Fruit fly (Drosophila melanogaster) whole organism, pupa: Measurements from ENCODE around the gene Mcr.
A peak's percentile ranks its signal among the peaks of the same experiment; 100 is the strongest.

Source experiments
- CG10348 ChIP-seq: fragments of 200-800 bp; sonication (Bioruptor generic); IDR thresholded peaks from 2 replicates; pipeline ENCODE4 v1.3.6; 2022; ENCODE audit warnings: missing biosample characterization, missing genetic modification characterization
- CG12605 ChIP-seq: fragments of 200-800 bp; sonication (Bioruptor generic); IDR thresholded peaks from 2 replicates; pipeline ENCODE4 v1.3.6; 2022; ENCODE audit warnings: missing biosample characterization, missing genetic modification characterization
- CG13204 ChIP-seq: fragments of 200-800 bp; sonication (Bioruptor generic); optimal IDR thresholded peaks from 2 replicates; lab custom pipeline; 2018; ENCODE audit warnings: missing biosample characterization, mild to moderate bottlenecking, missing genetic modification characterization, moderate library complexity
- CG14655 ChIP-seq: fragments of 200-800 bp; sonication (Bioruptor generic); optimal IDR thresholded peaks from 3 replicates; lab custom pipeline; 2017; ENCODE audit warnings: mild to moderate bottlenecking, missing biosample characterization, missing genetic modification reagents, missing genetic modification characterization
- CG15710 ChIP-seq: fragments of 200-800 bp; sonication (Bioruptor generic); optimal IDR thresholded peaks from 2 replicates; lab custom pipeline; 2018; ENCODE audit warnings: missing biosample characterization, mild to moderate bottlenecking, missing genetic modification characterization, moderate library complexity
- CG17806 ChIP-seq: fragments of 200-800 bp; sonication (Bioruptor generic); optimal IDR thresholded peaks from 2 replicates; lab custom pipeline; 2018; ENCODE audit warnings: missing biosample characterization, mild to moderate bottlenecking, missing genetic modification characterization, moderate library complexity
- CG32121 ChIP-seq: fragments of 200-800 bp; sonication (Bioruptor generic); IDR thresholded peaks from 2 replicates; pipeline ENCODE4 v1.3.6; 2022; ENCODE audit warnings: missing biosample characterization, missing genetic modification characterization
- CG34367 ChIP-seq: fragments of 200-800 bp; sonication (Bioruptor generic); optimal IDR thresholded peaks from 2 replicates; lab custom pipeline; 2018; ENCODE audit warnings: missing biosample characterization, mild to moderate bottlenecking, missing genetic modification characterization
- CG4496 ChIP-seq: fragments of 200-800 bp; sonication (Bioruptor generic); IDR thresholded peaks from 3 replicates; pipeline ENCODE4 v1.3.6; 2022; ENCODE audit warnings: missing biosample characterization, missing genetic modification characterization
- CG8159 ChIP-seq: fragments of 200-800 bp; sonication (Bioruptor generic); optimal IDR thresholded peaks from 3 replicates; lab custom pipeline; 2018; ENCODE audit warnings: missing biosample characterization, mild to moderate bottlenecking, missing genetic modification characterization, moderate library complexity
- CG8301 ChIP-seq: fragments of 200-800 bp; sonication (Bioruptor generic); optimal IDR thresholded peaks from 2 replicates; lab custom pipeline; 2018; ENCODE audit warnings: missing biosample characterization, mild to moderate bottlenecking, missing genetic modification characterization
- CG9948 ChIP-seq: fragments of 200-800 bp; sonication (Bioruptor generic); optimal IDR thresholded peaks from 2 replicates; lab custom pipeline; 2018; ENCODE audit warnings: missing biosample characterization, mild to moderate bottlenecking, missing genetic modification characterization, moderate library complexity
- D1 ChIP-seq: fragments of 200-800 bp; sonication (Bioruptor generic); optimal IDR thresholded peaks from 2 replicates; lab custom pipeline; 2018; ENCODE audit warnings: missing biosample characterization, mild to moderate bottlenecking, missing genetic modification characterization, moderate library complexity
- EcR ChIP-seq: fragments of 200-800 bp; sonication (Bioruptor generic); optimal IDR thresholded peaks from 3 replicates; lab custom pipeline; 2019; ENCODE audit warnings: missing biosample characterization, missing genetic modification characterization, mild to moderate bottlenecking, moderate library complexity, missing genetic modification reagents
- Ets98B ChIP-seq: fragments of 200-800 bp; sonication (Bioruptor generic); IDR thresholded peaks from 2 replicates; pipeline ENCODE4 v1.3.6; 2022; ENCODE audit warnings: missing biosample characterization, missing genetic modification characterization
- Pif1A ChIP-seq: fragments of 200-800 bp; sonication (Bioruptor generic); optimal IDR thresholded peaks from 3 replicates; lab custom pipeline; 2016; ENCODE audit warnings: missing biosample characterization, missing genetic modification characterization
- Pif1B ChIP-seq: fragments of 200-800 bp; sonication (Bioruptor generic); optimal IDR thresholded peaks from 3 replicates; lab custom pipeline; 2016; ENCODE audit warnings: missing biosample characterization, missing genetic modification characterization
- Snoo ChIP-seq: fragments of 200-800 bp; sonication (Bioruptor generic); optimal IDR thresholded peaks from 3 replicates; lab custom pipeline; 2017; ENCODE audit warnings: missing biosample characterization, mild to moderate bottlenecking, missing genetic modification characterization, inconsistent platforms
- fd96Ca ChIP-seq: fragments of 200-800 bp; sonication (Bioruptor generic); IDR thresholded peaks from 3 replicates; pipeline ENCODE4 v1.3.6; 2022; ENCODE audit warnings: missing biosample characterization, missing genetic modification characterization
- gl ChIP-seq: fragments of 200-800 bp; sonication (Bioruptor generic); optimal IDR thresholded peaks from 2 replicates; lab custom pipeline; 2018; ENCODE audit warnings: missing biosample characterization, mild to moderate bottlenecking, missing genetic modification characterization
- rn ChIP-seq: fragments of 200-800 bp; sonication (Bioruptor generic); IDR thresholded peaks from 2 replicates; pipeline ENCODE4 v1.3.6; 2022; ENCODE audit warnings: missing biosample characterization, missing genetic modification characterization

Mcr gene

DNA sequence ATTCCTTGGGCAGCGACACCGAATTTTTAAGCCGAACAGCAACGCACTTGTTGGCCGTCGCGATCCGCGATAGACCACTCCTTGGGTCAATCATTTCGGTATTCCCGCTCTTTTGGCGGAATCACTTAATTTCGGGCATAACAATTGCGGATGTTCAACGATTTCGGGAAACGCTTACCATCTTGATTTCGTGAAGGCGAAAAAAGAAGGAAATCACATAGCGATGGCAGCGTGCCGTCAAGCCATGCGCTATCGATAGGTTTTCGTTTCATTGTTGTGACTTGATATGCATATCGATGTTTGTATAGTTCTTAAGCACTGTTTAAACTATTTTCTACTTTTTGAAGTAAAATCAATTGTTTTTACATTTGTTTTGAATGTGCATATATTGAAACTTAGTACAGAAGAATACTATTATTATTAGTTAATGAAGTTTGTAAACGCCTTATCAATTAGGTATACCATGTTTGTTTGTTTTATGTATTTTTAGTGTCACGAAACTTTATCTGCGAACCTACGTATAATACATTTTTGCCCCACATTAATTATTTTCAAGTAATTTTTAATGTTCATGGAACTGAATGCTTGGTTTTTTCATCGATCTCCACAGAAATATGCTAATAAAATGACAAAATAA, 40.0 kb downstream of the Mcr start, which contains the start of gene RpL36A:
Gene RpL36A (minus strand): TSS at position 265 of the 637 bp plus-strand sequence.
- peak; percentile 18 for TF ChIP-seq CG8159 (tag; lab: Kevin White, UChicago)
- no peak for TF ChIP-seq CG13204
- peak; percentile 12 for TF ChIP-seq CG34367 (tag; lab: Kevin White, UChicago)
- no peak for TF ChIP-seq Pif1A (GFP tag; lab: Kevin White, UChicago)
- peak; percentile 34 for TF ChIP-seq CG15710 (tag; lab: Kevin White, UChicago)
- TF ChIP-seq CG8301 (tag; lab: Kevin White, UChicago): no peak
- peak; percentile 33 for TF ChIP-seq gl
- TF ChIP-seq fd96Ca (GFP tag; lab: Robert Waterston, UW): peak; percentile 34; the same call in 1 of the 3 replicates
- TF ChIP-seq Ets98B (GFP tag; lab: Robert Waterston, UW): peak; percentile 28; the same call in 1 of the 2 replicates
- TF ChIP-seq Snoo (tag; lab: Kevin White, UChicago): peak; percentile 6

DNA sequence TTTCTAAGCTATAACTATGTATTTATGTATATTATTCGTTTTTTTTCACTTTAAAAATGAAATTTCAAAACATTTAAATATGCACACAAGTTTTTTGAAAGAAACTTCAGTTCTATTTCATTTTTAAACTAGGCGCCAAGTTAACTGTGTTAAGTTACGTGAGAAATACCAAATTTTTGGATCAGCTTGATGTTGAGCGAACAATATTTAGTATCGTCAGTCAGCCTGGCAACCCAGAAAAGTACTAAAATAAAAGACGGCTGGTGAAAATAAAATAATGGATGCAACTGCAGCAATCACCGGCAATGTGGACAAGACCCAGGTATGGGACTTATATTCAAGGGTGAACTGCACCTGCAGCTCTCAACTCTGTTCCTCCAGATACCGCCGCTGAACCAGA, 41.9 kb downstream of the Mcr start, which contains the start of gene CCDC53:
Gene CCDC53 (plus strand): TSS at position 235 of the 400 bp plus-strand sequence.
- TF ChIP-seq CG34367 (tag; lab: Kevin White, UChicago): no peak

DNA sequence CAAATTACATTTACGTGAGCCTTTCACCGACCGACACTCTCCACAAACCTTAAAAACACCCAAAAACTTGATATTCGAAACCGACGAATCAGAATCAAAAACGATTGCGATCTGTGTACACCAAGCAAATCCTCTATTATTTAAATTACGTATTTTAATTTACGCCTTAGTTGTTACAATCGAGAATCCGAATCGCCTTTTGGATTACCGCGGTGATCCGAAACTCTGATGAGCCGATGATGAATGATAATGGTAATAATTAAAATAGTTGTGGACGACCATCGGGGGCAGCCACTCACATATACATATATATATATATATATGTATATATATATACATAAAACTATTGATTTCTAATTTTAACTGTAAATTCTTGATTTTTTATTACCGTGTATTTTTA, 43.1 kb downstream of the Mcr start, which contains the start of gene CG7367:
Gene CG7367 (minus strand): TSS at position 101 of the 400 bp plus-strand sequence.
- TF ChIP-seq CG12605 (GFP tag; lab: Robert Waterston, UW) (no peak), CG34367 (tag; lab: Kevin White, UChicago) (no peak)

DNA sequence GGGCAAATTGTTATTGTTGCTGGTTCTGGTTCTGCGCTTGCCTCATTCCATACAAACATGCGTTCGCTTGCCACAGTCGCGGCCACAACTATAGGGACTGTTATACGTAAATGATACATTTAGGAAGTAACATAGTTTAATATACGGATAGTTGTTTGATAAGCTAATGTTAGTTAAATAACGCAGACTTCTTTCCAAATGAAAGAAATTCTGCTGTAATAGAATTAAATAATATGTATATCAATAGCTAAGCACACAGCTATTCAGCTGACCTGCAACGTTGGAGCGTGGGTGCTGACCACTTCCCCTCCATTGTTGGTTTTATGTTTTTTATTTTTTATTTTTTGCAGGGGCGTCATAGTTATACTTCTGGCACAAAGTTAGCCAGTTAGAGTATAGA, 48.0 kb downstream of the Mcr start:
- no peak for TF ChIP-seq CG14655 (GFP tag; lab: Kevin White, UChicago)
- TF ChIP-seq CG15710 (tag; lab: Kevin White, UChicago): peak; percentile 57
- peak; percentile 53 for TF ChIP-seq CG17806 (tag; lab: Kevin White, UChicago)
- no peak for TF ChIP-seq CG13204
- peak; percentile 82 for TF ChIP-seq Ets98B (GFP tag; lab: Robert Waterston, UW)
- peak; percentile 18 for TF ChIP-seq Pif1B
- TF ChIP-seq fd96Ca (GFP tag; lab: Robert Waterston, UW): peak; percentile 75
- 0 out of 2 replicates have a peak, but pooled peaks have one; percentile 13 for TF ChIP-seq rn
- TF ChIP-seq CG34367 (tag; lab: Kevin White, UChicago): peak; percentile 35
- TF ChIP-seq EcR (GFP tag; lab: Kevin White, UChicago): no peak
- TF ChIP-seq CG32121: peak; percentile 83
- peak; percentile 80 for TF ChIP-seq CG12605 (GFP tag; lab: Robert Waterston, UW)
- peak; percentile 79 for TF ChIP-seq CG4496 (GFP tag; lab: Robert Waterston, UW)
- TF ChIP-seq Pif1A (GFP tag; lab: Kevin White, UChicago): peak; percentile 78
- TF ChIP-seq CG8159 (tag; lab: Kevin White, UChicago): peak; percentile 52
- TF ChIP-seq CG9948 (tag; lab: Kevin White, UChicago): peak; percentile 61
- TF ChIP-seq CG8301 (tag; lab: Kevin White, UChicago): peak; percentile 77
- no peak for TF ChIP-seq Snoo (tag; lab: Kevin White, UChicago)
- no peak for TF ChIP-seq CG10348 (GFP tag; lab: Robert Waterston, UW)
- no peak for TF ChIP-seq D1 (tag; lab: Kevin White, UChicago)
- peak; percentile 8 for TF ChIP-seq gl

DNA sequence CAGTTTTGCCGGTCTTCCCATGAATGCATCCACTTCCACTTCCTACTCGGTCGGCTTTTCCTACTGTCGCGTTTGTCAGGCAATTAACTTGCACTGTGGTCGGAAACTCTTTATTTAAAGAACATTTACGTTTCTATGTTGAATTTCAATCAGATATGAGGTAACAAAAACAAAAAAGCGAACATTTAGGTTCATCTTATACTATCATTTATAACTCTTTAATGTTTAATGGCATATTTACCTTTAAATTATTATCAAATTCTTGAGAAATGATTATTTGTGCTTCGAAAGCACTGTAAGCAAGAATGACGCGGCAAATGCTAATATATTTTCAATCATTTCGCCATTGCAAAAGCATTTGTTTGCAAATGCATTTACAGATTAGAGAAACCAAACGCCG, 49.0 kb downstream of the Mcr start:
- TF ChIP-seq CG17806 (tag; lab: Kevin White, UChicago) (peak; percentile 6), CG4496 (GFP tag; lab: Robert Waterston, UW) (peak; percentile 55; the same call in 1 of the 3 replicates), Pif1A (GFP tag; lab: Kevin White, UChicago) (peak; percentile 18), D1 (tag; lab: Kevin White, UChicago) (no peak), gl (no peak), CG12605 (GFP tag; lab: Robert Waterston, UW) (0 out of 2 replicates have a peak, but pooled peaks have one; percentile 16), CG32121 (peak; percentile 37; the same call in 1 of the 2 replicates), Ets98B (GFP tag; lab: Robert Waterston, UW) (no peak), CG8301 (tag; lab: Kevin White, UChicago) (peak; percentile 28)

DNA sequence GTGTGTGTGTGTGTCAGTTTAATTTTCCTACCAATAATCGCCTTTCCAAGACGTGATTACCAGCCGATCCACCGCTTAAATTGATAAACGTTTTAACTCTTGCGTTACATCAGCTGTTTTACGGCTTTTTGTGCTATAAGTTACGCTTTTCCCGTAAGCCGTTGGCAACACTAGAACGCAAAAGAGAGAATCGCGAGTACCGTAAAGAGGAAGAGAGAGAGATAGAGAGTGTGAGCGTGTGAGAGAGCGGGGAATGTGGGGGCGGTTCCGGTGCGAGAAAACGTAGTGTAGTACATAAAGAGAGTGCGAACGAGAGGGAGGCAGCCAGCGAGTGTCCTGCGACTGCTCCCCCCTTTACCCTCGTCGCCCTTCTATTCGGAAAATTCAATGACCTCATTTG, 51.2 kb downstream of the Mcr start:
- TF ChIP-seq CG12605 (GFP tag; lab: Robert Waterston, UW): peak; percentile 29; the same call in 1 of the 2 replicates
- TF ChIP-seq Pif1A (GFP tag; lab: Kevin White, UChicago): no peak
- TF ChIP-seq EcR (GFP tag; lab: Kevin White, UChicago): peak; percentile 54
- peak; percentile 38; the same call in 1 of the 3 replicates for TF ChIP-seq CG4496 (GFP tag; lab: Robert Waterston, UW)
- no peak for TF ChIP-seq CG32121
- TF ChIP-seq fd96Ca (GFP tag; lab: Robert Waterston, UW): no peak
- no peak for TF ChIP-seq Snoo (tag; lab: Kevin White, UChicago)
- TF ChIP-seq CG13204: peak; percentile 25
- TF ChIP-seq, all 21 proteins: peak for 4
